Fruit fly (Drosophila melanogaster) Kc167 (cell line): ENCODE results near the gene CG15443.

Source experiments
- Myc ChIP-seq: fragments of >200 bp; optimal IDR thresholded peaks from 2 replicates; lab custom pipeline; 2017; ENCODE audit warnings: missing external identifiers
- Sin3A ChIP-seq: fragments of >200 bp; optimal IDR thresholded peaks from 2 replicates; lab custom pipeline; 2018; ENCODE audit warnings: missing external identifiers
- h ChIP-seq: fragments of >200 bp; optimal IDR thresholded peaks from 3 replicates; lab custom pipeline; 2018; ENCODE audit warnings: missing external identifiers
- insv ChIP-seq: fragments of >200 bp; optimal IDR thresholded peaks from 3 replicates; lab custom pipeline; 2018; ENCODE audit warnings: missing external identifiers
- psq ChIP-seq: fragments of >200 bp; optimal IDR thresholded peaks from 2 replicates; lab custom pipeline; 2017; ENCODE audit warnings: missing external identifiers
- ttk ChIP-seq: sonication (Bioruptor generic); optimal IDR thresholded peaks from 2 replicates; lab custom pipeline; 2017; ENCODE audit warnings: missing external identifiers

DNA sequence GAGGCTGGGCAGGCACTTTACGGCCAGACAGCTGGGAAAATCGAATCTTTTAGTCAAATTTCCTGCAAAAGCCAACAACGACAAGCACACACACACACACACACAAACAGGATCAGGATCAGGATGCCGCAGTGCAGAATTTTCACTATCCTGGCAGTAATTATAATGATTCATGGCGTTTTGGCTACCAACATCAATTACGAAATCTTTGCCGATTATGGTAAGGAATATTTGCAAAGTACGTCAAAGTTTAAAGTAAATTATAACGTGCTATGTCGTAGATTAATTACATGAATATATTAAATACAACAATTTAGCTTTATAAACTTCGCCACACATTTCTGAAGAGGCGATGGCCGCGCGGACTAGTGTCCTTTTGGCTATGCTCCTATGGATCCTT, 29.6 kb downstream of the CG15443 start, which contains the start of the genes CG34177 and CG34178:
- TF ChIP-seq Sin3A (lab: Kevin White, UChicago) (no peak), psq (lab: Kevin White, UChicago) (no peak), h (lab: Kevin White, UChicago) (no peak), Myc (no peak), insv (lab: Kevin White, UChicago) (no peak), ttk (lab: Kevin White, UChicago) (no peak)
